Worm (Caenorhabditis elegans) whole organism, L2 larva: ENCODE measurements around the gene C06H5.11.
A peak's percentile ranks its signal among the peaks of the same experiment; 100 is the strongest.

Source experiments
- F13H6.1 ChIP-seq: sonication (generic microtip); optimal IDR thresholded peaks from 2 replicates; lab custom pipeline; 2016; ENCODE audit warnings: missing genetic modification characterization, missing compliant biosample characterization
- R02D3.7 ChIP-seq: fragments of 150-350 bp; optimal IDR thresholded peaks from 2 replicates; lab custom pipeline; 2014; ENCODE audit warnings: missing biosample characterization, missing genetic modification characterization
- Y55F3AM.14 ChIP-seq: fragments of 200-800 bp; sonication (Bioruptor generic); optimal IDR thresholded peaks from 2 replicates; lab custom pipeline; 2018; ENCODE audit warnings: mild to moderate bottlenecking, missing genetic modification characterization, missing compliant biosample characterization
- alr-1 ChIP-seq: fragments of 150-350 bp; optimal IDR thresholded peaks from 2 replicates; lab custom pipeline; 2014; ENCODE audit warnings: missing biosample characterization, missing genetic modification characterization
- aly-2 ChIP-seq: fragments of 150-350 bp; optimal IDR thresholded peaks from 2 replicates; lab custom pipeline; 2014; ENCODE audit warnings: missing biosample characterization, missing genetic modification characterization
- ama-1 ChIP-seq: fragments of 150-350 bp; optimal IDR thresholded peaks from 2 replicates; lab custom pipeline; 2018; ENCODE audit warnings: inconsistent platforms
- blmp-1 ChIP-seq: sonication (generic microtip); optimal IDR thresholded peaks from 2 replicates; lab custom pipeline; 2017; ENCODE audit warnings: missing genetic modification characterization, mild to moderate bottlenecking, missing compliant biosample characterization, antibody characterized with exemption, moderate library complexity; ENCODE audit not compliant: insufficient read depth
- ceh-16 ChIP-seq: fragments of 150-350 bp; optimal IDR thresholded peaks from 2 replicates; lab custom pipeline; 2014; ENCODE audit warnings: missing biosample characterization, missing genetic modification characterization
- ceh-82 ChIP-seq: fragments of 150-350 bp; optimal IDR thresholded peaks from 2 replicates; lab custom pipeline; 2014; ENCODE audit warnings: missing biosample characterization, missing genetic modification characterization
- crh-2 ChIP-seq: sonication (generic microtip); optimal IDR thresholded peaks from 2 replicates; lab custom pipeline; 2017; ENCODE audit warnings: missing biosample characterization, missing genetic modification characterization
- dmd-4 ChIP-seq: sonication (generic microtip); optimal IDR thresholded peaks from 2 replicates; lab custom pipeline; 2017; ENCODE audit warnings: missing biosample characterization, missing genetic modification characterization
- elt-1 ChIP-seq: fragments of 150-350 bp; optimal IDR thresholded peaks from 2 replicates; lab custom pipeline; 2014; ENCODE audit warnings: missing biosample characterization, missing genetic modification characterization
- elt-3 ChIP-seq: sonication (generic microtip); optimal IDR thresholded peaks from 2 replicates; lab custom pipeline; 2017; ENCODE audit warnings: missing biosample characterization, missing genetic modification characterization
- fos-1 ChIP-seq: fragments of 150-350 bp; optimal IDR thresholded peaks from 2 replicates; lab custom pipeline; 2014; ENCODE audit warnings: missing biosample characterization, missing genetic modification characterization
- gmeb-1 ChIP-seq: fragments of 150-350 bp; optimal IDR thresholded peaks from 2 replicates; lab custom pipeline; 2014; ENCODE audit warnings: missing biosample characterization, missing genetic modification characterization
- lin-11 ChIP-seq: fragments of 150-350 bp; sonication (generic microtip); optimal IDR thresholded peaks from 2 replicates; lab custom pipeline; 2014; ENCODE audit warnings: missing biosample characterization, missing genetic modification characterization, inconsistent platforms, mixed read lengths
- lin-13 ChIP-seq: fragments of 150-350 bp; optimal IDR thresholded peaks from 2 replicates; lab custom pipeline; 2014; ENCODE audit warnings: missing biosample characterization, missing genetic modification reagents, missing genetic modification characterization
- lin-39 ChIP-seq: fragments of 150-350 bp; optimal IDR thresholded peaks from 2 replicates; lab custom pipeline; 2014; ENCODE audit warnings: missing biosample characterization, missing genetic modification reagents, missing genetic modification characterization
- mab-5 ChIP-seq: fragments of 150-350 bp; optimal IDR thresholded peaks from 2 replicates; lab custom pipeline; 2014; ENCODE audit warnings: missing biosample characterization, missing genetic modification characterization
- mbf-1 ChIP-seq: sonication (generic microtip); optimal IDR thresholded peaks from 2 replicates; lab custom pipeline; 2017; ENCODE audit warnings: missing biosample characterization, missing genetic modification characterization
- mdl-1 ChIP-seq, 2 experiments: fragments of 150-350 bp in 1 of 2; sonication (generic microtip) in 1 of 2; optimal IDR thresholded peaks; 2 replicates each; lab custom pipeline; 2017; ENCODE audit warnings: missing biosample characterization in 2 of 2, missing genetic modification characterization in 2 of 2
- nhr-11 ChIP-seq: fragments of 150-350 bp; optimal IDR thresholded peaks from 2 replicates; lab custom pipeline; 2014; ENCODE audit warnings: missing biosample characterization, missing genetic modification characterization
- nhr-129 ChIP-seq: fragments of 150-350 bp; optimal IDR thresholded peaks from 2 replicates; lab custom pipeline; 2014; ENCODE audit warnings: missing biosample characterization, missing genetic modification characterization
- nhr-21 ChIP-seq: fragments of 150-350 bp; optimal IDR thresholded peaks from 2 replicates; lab custom pipeline; 2014; ENCODE audit warnings: missing biosample characterization, missing genetic modification characterization
- nhr-237 ChIP-seq: fragments of 150-350 bp; optimal IDR thresholded peaks from 2 replicates; lab custom pipeline; 2014; ENCODE audit warnings: missing biosample characterization, missing genetic modification characterization
- nhr-25 ChIP-seq: fragments of 150-350 bp; sonication (generic microtip); optimal IDR thresholded peaks from 3 replicates; lab custom pipeline; 2014; ENCODE audit warnings: missing biosample characterization, missing genetic modification characterization
- peb-1 ChIP-seq: fragments of 150-350 bp; optimal IDR thresholded peaks from 2 replicates; lab custom pipeline; 2014; ENCODE audit warnings: missing biosample characterization, missing genetic modification characterization
- sem-4 ChIP-seq: fragments of 150-350 bp; optimal IDR thresholded peaks from 2 replicates; lab custom pipeline; 2014; ENCODE audit warnings: missing biosample characterization, missing genetic modification reagents, missing genetic modification characterization
- skn-1 ChIP-seq: sonication (generic microtip); optimal IDR thresholded peaks from 2 replicates; lab custom pipeline; 2017; ENCODE audit warnings: missing biosample characterization, missing genetic modification characterization
- sma-9 ChIP-seq, 2 experiments: fragments of 150-350 bp in 1 of 2; sonication (generic microtip) in 1 of 2; optimal IDR thresholded peaks; 2 replicates each; lab custom pipeline; 2014 to 2016; ENCODE audit warnings: missing genetic modification characterization in 2 of 2, mild to moderate bottlenecking in 1 of 2, missing biosample characterization in 1 of 2, missing compliant biosample characterization in 1 of 2, missing genetic modification reagents in 1 of 2, moderate library complexity in 1 of 2
- snpc-4 ChIP-seq: fragments of 150-350 bp; optimal IDR thresholded peaks from 2 replicates; lab custom pipeline; 2014; ENCODE audit warnings: missing biosample characterization, missing genetic modification characterization
- unc-55 ChIP-seq: fragments of 150-350 bp; sonication (generic microtip); optimal IDR thresholded peaks from 3 replicates; lab custom pipeline; 2014; ENCODE audit warnings: missing biosample characterization, missing genetic modification reagents, missing genetic modification characterization
- unc-62 ChIP-seq: fragments of 150-350 bp; optimal IDR thresholded peaks from 2 replicates; lab custom pipeline; 2014; ENCODE audit warnings: missing biosample characterization, missing genetic modification reagents, missing genetic modification characterization
- zag-1 ChIP-seq: fragments of 150-350 bp; optimal IDR thresholded peaks from 2 replicates; lab custom pipeline; 2014; ENCODE audit warnings: missing biosample characterization, missing genetic modification characterization
- ztf-11 ChIP-seq: sonication (generic microtip); optimal IDR thresholded peaks from 2 replicates; lab custom pipeline; 2017; ENCODE audit warnings: missing biosample characterization, missing genetic modification characterization
- ztf-4 ChIP-seq: fragments of 150-350 bp; optimal IDR thresholded peaks from 2 replicates; lab custom pipeline; 2014; ENCODE audit warnings: missing biosample characterization, missing genetic modification characterization

C06H5.11 gene

DNA sequence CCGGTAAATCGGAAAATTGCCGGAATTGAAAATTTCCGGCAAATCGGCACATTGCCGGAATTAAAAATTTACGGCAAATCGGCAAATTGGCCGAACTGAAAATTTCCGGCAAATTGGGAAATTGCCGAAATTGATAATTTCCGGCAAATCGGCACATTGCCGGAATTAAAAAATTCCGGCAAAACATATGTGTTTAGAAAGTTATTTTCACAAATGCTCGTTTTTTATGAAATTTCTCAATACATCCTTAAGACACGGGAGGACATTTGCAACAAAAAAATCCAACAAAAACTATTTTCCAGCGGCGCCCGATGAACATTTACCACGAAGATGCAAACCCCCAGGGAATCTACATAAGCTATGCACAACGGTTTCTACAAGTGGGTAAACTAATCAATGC is 24.9 kb upstream of the C06H5.11 start, which contains the start of gene C06H5.8:
Gene C06H5.8, plus strand, starts transcription at position 301 of the 400 bp plus-strand sequence.
- TF ChIP-seq nhr-21 (tag; lab: Kevin White, UChicago): no peak
- TF ChIP-seq lin-11 (tag; lab: Kevin White, UChicago): no peak
- TF ChIP-seq dmd-4 (tag; lab: Kevin White, UChicago): no peak
- TF ChIP-seq ceh-16 (tag; lab: Kevin White, UChicago): no peak
- no peak for TF ChIP-seq sem-4 (tag; lab: Kevin White, UChicago)
- TF ChIP-seq elt-1: no peak
- TF ChIP-seq peb-1 (tag; lab: Kevin White, UChicago): no peak
- TF ChIP-seq lin-39 (tag; lab: Kevin White, UChicago): no peak
- TF ChIP-seq alr-1 (tag; lab: Kevin White, UChicago): no peak
- TF ChIP-seq skn-1 (tag; lab: Kevin White, UChicago): no peak
- TF ChIP-seq F13H6.1 (tag; lab: Kevin White, UChicago): no peak
- no peak for TF ChIP-seq mdl-1 (tag; optimal IDR thresholded peaks at IDR 0.05; lab: Kevin White, UChicago)
- TF ChIP-seq sma-9 (GFP tag; optimal IDR thresholded peaks at IDR 0.05; lab: Kevin White, UChicago): no peak
- no peak for TF ChIP-seq sma-9 (tag; optimal IDR thresholded peaks at IDR 0.05; lab: Kevin White, UChicago)
- TF ChIP-seq lin-13 (GFP tag; lab: Kevin White, UChicago): no peak
- TF ChIP-seq snpc-4: no peak
- no peak for TF ChIP-seq nhr-11 (tag; lab: Kevin White, UChicago)
- no peak for TF ChIP-seq aly-2 (tag; lab: Kevin White, UChicago)
- TF ChIP-seq nhr-129: no peak
- no peak for TF ChIP-seq zag-1 (tag; lab: Kevin White, UChicago)

DNA sequence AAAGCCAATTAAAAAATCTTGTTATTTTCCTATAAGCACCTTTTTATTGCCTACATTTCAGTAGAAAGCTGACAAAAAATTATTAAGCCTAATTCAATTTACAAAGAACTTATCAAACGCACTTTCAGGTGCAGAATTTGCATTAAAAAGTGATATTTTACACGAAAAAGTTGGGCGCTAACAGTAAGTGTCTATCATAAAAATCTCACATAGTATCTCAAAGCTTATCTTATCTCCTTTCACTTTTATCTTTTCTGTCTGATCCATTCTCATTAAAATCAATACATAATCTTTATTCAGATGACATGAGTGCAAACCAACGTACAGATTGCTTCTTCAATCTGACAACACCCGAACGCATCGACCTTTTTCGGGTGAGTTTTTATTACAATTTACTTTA is 16.2 kb upstream of the C06H5.11 start, which contains the start of gene dcar-1:
Gene dcar-1, plus strand, starts transcription at position 301 of the 400 bp plus-strand sequence.
- TF ChIP-seq ama-1 (no peak), Y55F3AM.14 (GFP tag; lab: Kevin White, UChicago) (no peak), zag-1 (tag; lab: Kevin White, UChicago) (no peak), F13H6.1 (tag; lab: Kevin White, UChicago) (no peak), ztf-4 (tag; lab: Kevin White, UChicago) (no peak), snpc-4 (no peak)

DNA sequence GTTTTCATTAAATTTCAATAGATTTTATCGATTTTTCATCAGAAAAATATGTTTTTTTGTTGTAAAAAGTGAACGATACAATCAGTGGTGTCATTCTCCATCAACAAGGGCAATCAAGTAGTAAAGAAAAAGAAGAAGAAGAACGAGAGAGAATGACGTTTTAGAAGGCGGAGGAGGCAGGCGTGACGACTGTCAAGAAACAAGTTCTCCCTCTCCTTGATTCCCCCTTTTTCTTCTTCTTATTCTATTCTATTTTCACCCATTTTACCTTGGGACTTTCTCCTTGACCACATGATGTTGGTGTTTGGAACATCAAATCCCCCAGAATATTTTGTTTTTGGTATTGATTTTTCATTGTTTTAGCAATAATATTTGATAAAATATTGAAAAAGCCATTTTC is 11.9 kb upstream of the C06H5.11 start:
- TF ChIP-seq unc-55 (no peak), F13H6.1 (tag; lab: Kevin White, UChicago) (no peak), peb-1 (tag; lab: Kevin White, UChicago) (no peak), skn-1 (tag; lab: Kevin White, UChicago) (no peak), elt-3 (no peak), ceh-16 (tag; lab: Kevin White, UChicago) (no peak), ceh-82 (tag; lab: Kevin White, UChicago) (no peak), zag-1 (tag; lab: Kevin White, UChicago) (no peak), nhr-25 (tag; lab: Kevin White, UChicago) (peak; percentile 78), fos-1 (tag; lab: Kevin White, UChicago) (no peak), nhr-129 (peak; percentile 4), ama-1 (no peak), nhr-237 (tag; lab: Kevin White, UChicago) (no peak), sem-4 (tag; lab: Kevin White, UChicago) (no peak), unc-62 (GFP tag; lab: Kevin White, UChicago) (no peak), R02D3.7 (tag; lab: Kevin White, UChicago) (no peak), nhr-21 (tag; lab: Kevin White, UChicago) (peak; percentile 40), dmd-4 (tag; lab: Kevin White, UChicago) (no peak), crh-2 (peak; percentile 7), lin-39 (tag; lab: Kevin White, UChicago) (no peak), ztf-4 (tag; lab: Kevin White, UChicago) (no peak), sma-9 (GFP tag; optimal IDR thresholded peaks at IDR 0.05; lab: Kevin White, UChicago) (peak; percentile 26), sma-9 (tag; optimal IDR thresholded peaks at IDR 0.05; lab: Kevin White, UChicago) (no peak), aly-2 (tag; lab: Kevin White, UChicago) (no peak), gmeb-1 (tag; lab: Kevin White, UChicago) (no peak), Y55F3AM.14 (GFP tag; lab: Kevin White, UChicago) (no peak), ztf-11 (tag; lab: Kevin White, UChicago) (no peak), alr-1 (tag; lab: Kevin White, UChicago) (no peak), mab-5 (tag; lab: Kevin White, UChicago) (no peak), mbf-1 (tag; lab: Kevin White, UChicago) (no peak), blmp-1 (tag; lab: Kevin White, UChicago) (peak; percentile 92), lin-13 (GFP tag; lab: Kevin White, UChicago) (no peak)
